Fruit fly (Drosophila melanogaster) whole organism, wandering third instar larva: ENCODE measurements around the gene niki.

Experiments used
- Abd-B ChIP-seq: fragments of >200 bp; optimal IDR thresholded peaks from 2 replicates; lab custom pipeline; 2017; ENCODE audit warnings: missing biosample characterization, missing genetic modification characterization
- CG32264 ChIP-seq: fragments of 200-800 bp; sonication (Bioruptor generic); optimal IDR thresholded peaks from 2 replicates; lab custom pipeline; 2016; ENCODE audit warnings: missing biosample characterization, missing genetic modification characterization
- CG9705 ChIP-seq: fragments of 200-800 bp; sonication (Bioruptor generic); optimal IDR thresholded peaks from 2 replicates; lab custom pipeline; 2018; ENCODE audit warnings: missing biosample characterization, mild to moderate bottlenecking, missing genetic modification characterization
- CrebA ChIP-seq: fragments of 200-800 bp; sonication (Bioruptor generic); optimal IDR thresholded peaks from 2 replicates; lab custom pipeline; 2016; ENCODE audit warnings: missing biosample characterization, mild to moderate bottlenecking, missing genetic modification characterization, borderline replicate concordance
- Dfd ChIP-seq: fragments of >200 bp; optimal IDR thresholded peaks from 2 replicates; lab custom pipeline; 2017; ENCODE audit warnings: missing biosample characterization, missing genetic modification characterization
- Dif ChIP-seq: fragments of 200-275, 200-300 bp; sonication (Bioruptor generic); optimal IDR thresholded peaks from 2 replicates; lab custom pipeline; 2018; ENCODE audit warnings: missing biosample characterization, missing genetic modification characterization; ENCODE audit not compliant: partially characterized antibody
- GATAd ChIP-seq: sonication (Bioruptor generic); optimal IDR thresholded peaks from 2 replicates; lab custom pipeline; 2016; ENCODE audit warnings: missing biosample characterization, missing genetic modification characterization
- HLH106 ChIP-seq: fragments of 200-800 bp; optimal IDR thresholded peaks from 3 replicates; lab custom pipeline; 2019; ENCODE audit warnings: missing biosample characterization, mild to moderate bottlenecking, missing genetic modification characterization, moderate library complexity
- Hnf4 ChIP-seq: fragments of 200-800 bp; sonication (Bioruptor generic); optimal IDR thresholded peaks from 2 replicates; lab custom pipeline; 2016; ENCODE audit warnings: missing biosample characterization, mild to moderate bottlenecking, missing genetic modification characterization
- Hr78 ChIP-seq: fragments of >200 bp; optimal IDR thresholded peaks from 2 replicates; lab custom pipeline; 2017; ENCODE audit warnings: missing biosample characterization, missing genetic modification characterization
- Hr83 ChIP-seq: fragments of 200-300 bp; sonication (Bioruptor generic); optimal IDR thresholded peaks from 2 replicates; lab custom pipeline; 2016; ENCODE audit warnings: missing biosample characterization, mild to moderate bottlenecking, missing genetic modification characterization, moderate library complexity; ENCODE audit not compliant: poor library complexity, severe bottlenecking
- Jra ChIP-seq: sonication (Bioruptor generic); optimal IDR thresholded peaks from 2 replicates; lab custom pipeline; 2016; ENCODE audit warnings: missing biosample characterization, missing genetic modification characterization
- Mio ChIP-seq: sonication (Bioruptor generic); optimal IDR thresholded peaks from 2 replicates; lab custom pipeline; 2016; ENCODE audit warnings: missing biosample characterization, missing genetic modification characterization
- Myc ChIP-seq: fragments of >200 bp; optimal IDR thresholded peaks from 2 replicates; lab custom pipeline; 2017
- N ChIP-seq: fragments of >200 bp; optimal IDR thresholded peaks from 2 replicates; lab custom pipeline; 2018; ENCODE audit warnings: missing biosample characterization, missing external identifiers, missing genetic modification characterization
- OdsH ChIP-seq: fragments of 200-800 bp; sonication (Bioruptor generic); optimal IDR thresholded peaks from 2 replicates; lab custom pipeline; 2016; ENCODE audit warnings: missing biosample characterization, mild to moderate bottlenecking, missing genetic modification characterization
- Rel ChIP-seq, 2 experiments: fragments of 200-800 bp; sonication (Bioruptor generic) in 1 of 2; optimal IDR thresholded peaks; 2 replicates in 1 of 2; 3 replicates in 1 of 2; lab custom pipeline; 2016 to 2019; ENCODE audit warnings: mild to moderate bottlenecking in 2 of 2, missing biosample characterization in 2 of 2, missing genetic modification characterization in 2 of 2, moderate library complexity in 1 of 2
- Sp1 ChIP-seq: fragments of 200-800 bp; sonication (Bioruptor generic); optimal IDR thresholded peaks from 3 replicates; lab custom pipeline; 2019; ENCODE audit warnings: missing biosample characterization, mild to moderate bottlenecking, missing genetic modification characterization, moderate library complexity
- Vsx2 ChIP-seq: fragments of 200-300, 225-300 bp; sonication (Bioruptor generic); optimal IDR thresholded peaks from 2 replicates; lab custom pipeline; 2018; ENCODE audit warnings: missing biosample characterization, missing genetic modification characterization; ENCODE audit not compliant: partially characterized antibody
- br ChIP-seq: fragments of 200-800 bp; sonication (Bioruptor generic); optimal IDR thresholded peaks from 2 replicates; lab custom pipeline; 2016; ENCODE audit warnings: missing biosample characterization, missing genetic modification characterization
- brk ChIP-seq: fragments of 200-800 bp; sonication (Bioruptor generic); optimal IDR thresholded peaks from 2 replicates; lab custom pipeline; 2016; ENCODE audit warnings: missing biosample characterization, mild to moderate bottlenecking, missing genetic modification characterization
- dl ChIP-seq, 2 experiments: fragments of 175-275, 200-275 bp in 1 of 2; fragments of 200-275 bp in 1 of 2; sonication (Bioruptor generic); optimal IDR thresholded peaks; lab custom pipeline; 2018; ENCODE audit warnings: mild to moderate bottlenecking in 2 of 2, missing biosample characterization in 2 of 2, missing genetic modification characterization in 2 of 2, moderate library complexity in 2 of 2; ENCODE audit not compliant: partially characterized antibody in 2 of 2, insufficient read depth in 1 of 2
- dmrt93B ChIP-seq: fragments of 200-800 bp; sonication (Bioruptor generic); optimal IDR thresholded peaks from 2 replicates; lab custom pipeline; 2018; ENCODE audit warnings: missing biosample characterization, mild to moderate bottlenecking, missing genetic modification characterization
- dsf ChIP-seq: sonication (Bioruptor generic); optimal IDR thresholded peaks from 2 replicates; lab custom pipeline; 2016; ENCODE audit warnings: missing biosample characterization, missing genetic modification characterization, borderline replicate concordance
- ey ChIP-seq: fragments of 200-800 bp; sonication (Bioruptor generic); optimal IDR thresholded peaks from 2 replicates; lab custom pipeline; 2016; ENCODE audit warnings: missing biosample characterization, missing genetic modification characterization
- foxo ChIP-seq, 2 experiments: fragments of 200-800 bp; sonication (Bioruptor generic); optimal IDR thresholded peaks; 2 replicates in 1 of 2; 3 replicates in 1 of 2; lab custom pipeline; 2016 to 2017; ENCODE audit warnings: missing biosample characterization in 2 of 2, missing genetic modification characterization in 2 of 2
- fru ChIP-seq: fragments of 200-800 bp; sonication (Bioruptor generic); optimal IDR thresholded peaks from 3 replicates; lab custom pipeline; 2016; ENCODE audit warnings: missing biosample characterization, mild to moderate bottlenecking, missing genetic modification characterization
- h ChIP-seq: fragments of 200-800 bp; sonication (Bioruptor generic); optimal IDR thresholded peaks from 3 replicates; lab custom pipeline; 2016; ENCODE audit warnings: missing biosample characterization, mild to moderate bottlenecking, missing genetic modification characterization
- jim ChIP-seq: fragments of 175-275, 200-325 bp; sonication (Bioruptor generic); optimal IDR thresholded peaks from 2 replicates; lab custom pipeline; 2016; ENCODE audit warnings: missing biosample characterization, mild to moderate bottlenecking, missing genetic modification characterization
- lola ChIP-seq: fragments of >200 bp; optimal IDR thresholded peaks from 2 replicates; lab custom pipeline; 2017; ENCODE audit warnings: missing biosample characterization, missing genetic modification characterization
- pan ChIP-seq: fragments of >200 bp; optimal IDR thresholded peaks from 2 replicates; lab custom pipeline; 2017
- psq ChIP-seq: fragments of 200-800 bp; sonication (Bioruptor generic); optimal IDR thresholded peaks from 3 replicates; lab custom pipeline; 2017; ENCODE audit warnings: missing biosample characterization, mild to moderate bottlenecking, missing genetic modification characterization, moderate library complexity
- rgr ChIP-seq: fragments of 200-800 bp; sonication (Bioruptor generic); optimal IDR thresholded peaks from 3 replicates; lab custom pipeline; 2016; ENCODE audit warnings: missing biosample characterization, mild to moderate bottlenecking, missing genetic modification characterization
- sage ChIP-seq: fragments of 200-800 bp; sonication (Bioruptor generic); optimal IDR thresholded peaks from 2 replicates; lab custom pipeline; 2016; ENCODE audit warnings: missing biosample characterization, mild to moderate bottlenecking, missing genetic modification characterization
- sv ChIP-seq: fragments of 200-800 bp; sonication (Bioruptor generic); optimal IDR thresholded peaks from 3 replicates; lab custom pipeline; 2016; ENCODE audit warnings: missing biosample characterization, missing genetic modification characterization
- tai ChIP-seq: sonication (Bioruptor generic); optimal IDR thresholded peaks from 2 replicates; lab custom pipeline; 2016; ENCODE audit warnings: missing biosample characterization, missing genetic modification characterization
- usp ChIP-seq: fragments of >200 bp; optimal IDR thresholded peaks from 2 replicates; lab custom pipeline; 2017; ENCODE audit warnings: missing biosample characterization, missing genetic modification characterization
- woc ChIP-seq: sonication (Bioruptor generic); optimal IDR thresholded peaks from 2 replicates; lab custom pipeline; 2016; ENCODE audit warnings: missing biosample characterization, mild to moderate bottlenecking, missing genetic modification characterization

niki gene

DNA sequence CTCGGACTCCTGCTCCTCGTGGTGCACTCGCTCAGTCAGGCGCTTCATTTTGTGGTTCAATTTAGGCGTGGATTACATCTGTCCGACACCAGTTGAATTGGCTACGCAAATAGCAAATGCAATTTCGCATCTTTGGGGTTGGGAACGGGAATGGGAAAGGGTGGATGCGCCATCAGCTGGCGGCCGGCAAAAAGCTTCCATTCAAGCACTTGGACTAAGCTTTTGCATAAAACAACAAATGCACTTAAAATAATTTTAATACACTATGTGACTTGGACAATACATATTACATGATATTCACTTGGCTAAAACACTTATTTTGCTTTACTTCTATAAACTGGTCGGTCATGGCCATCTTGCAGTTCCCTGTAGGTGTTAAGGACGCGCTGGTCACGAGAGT is 30.7 kb upstream of the niki start, which contains the start of gene HDAC11:
Gene HDAC11, minus strand, starts transcription at position 101 of the 400 bp plus-strand sequence.
- TF ChIP-seq pan (lab: Kevin White, UChicago) (no peak), lola (GFP tag; lab: Kevin White, UChicago) (no peak), dl (GFP tag; optimal IDR thresholded peaks at IDR 0.05; lab: Kevin White, UChicago; ENCODE audit: insufficient read depth in 1 of 2, partially characterized antibody in 2 of 2) (no peak), dsf (GFP tag; lab: Kevin White, UChicago) (no peak), psq (GFP tag; lab: Kevin White, UChicago) (no peak), Rel (GFP tag; optimal IDR thresholded peaks at IDR 0.05; lab: Kevin White, UChicago) (no peak), Rel (tag; optimal IDR thresholded peaks at IDR 0.05; lab: Kevin White, UChicago) (no peak), dmrt93B (GFP tag; lab: Kevin White, UChicago) (no peak), sage (no peak), Mio (no peak), brk (GFP tag; lab: Kevin White, UChicago) (no peak), br (no peak), CG32264 (no peak)

DNA sequence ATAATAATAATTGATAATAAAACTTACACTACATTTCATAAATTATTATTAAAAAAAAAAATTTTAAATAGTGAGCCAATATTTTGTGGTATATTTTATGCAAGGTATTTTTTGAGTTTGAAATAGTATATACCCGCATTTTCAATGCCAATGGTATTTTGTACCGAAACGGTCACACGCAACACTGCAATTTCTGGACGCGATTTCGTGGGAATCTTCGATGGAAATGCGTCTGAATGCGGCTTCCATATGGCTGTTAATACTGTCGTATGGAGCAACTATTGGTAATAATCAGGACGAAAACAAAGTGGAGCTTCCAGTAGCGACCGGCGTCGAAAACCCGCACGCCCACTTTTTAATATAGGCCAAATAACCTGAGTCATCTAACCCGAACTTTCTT is 26.0 kb upstream of the niki start, which contains the start of gene Nct:
Gene Nct, plus strand, starts transcription at position 173 of the 400 bp plus-strand sequence.
- no peak for TF ChIP-seq Rel (GFP tag; optimal IDR thresholded peaks at IDR 0.05; lab: Kevin White, UChicago)
- peak; percentile 59 for TF ChIP-seq Rel (tag; optimal IDR thresholded peaks at IDR 0.05; lab: Kevin White, UChicago)
- no peak for TF ChIP-seq HLH106 (tag; lab: Kevin White, UChicago)
- no peak for TF ChIP-seq woc (GFP tag; lab: Kevin White, UChicago)

DNA sequence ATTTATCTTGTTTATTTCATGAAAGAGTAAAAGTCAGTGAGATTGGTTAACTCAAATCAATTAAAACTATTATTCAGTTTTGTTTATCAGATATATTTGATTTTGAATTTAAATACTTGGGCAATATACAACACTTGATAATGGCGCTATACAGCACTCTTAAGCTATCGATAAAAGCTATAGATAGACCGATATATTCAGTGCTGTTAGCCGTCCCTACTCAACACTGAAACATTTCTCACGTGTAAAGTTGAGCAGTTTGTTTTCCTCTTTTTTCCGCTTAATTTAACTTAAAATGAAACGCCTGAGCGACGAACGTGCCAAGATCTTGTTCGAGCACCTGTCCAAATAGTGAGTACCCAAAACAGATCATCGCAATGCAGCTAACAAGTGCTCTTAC is 25.0 kb upstream of the niki start, which contains the start of gene CG7006:
Gene CG7006, plus strand, starts transcription at position 208 of the 400 bp plus-strand sequence.
- TF ChIP-seq OdsH (GFP tag; lab: Kevin White, UChicago) (peak; percentile 71), Hnf4 (peak; percentile 97), br (peak; percentile 80), Dif (GFP tag; lab: Kevin White, UChicago) (no peak), dsf (GFP tag; lab: Kevin White, UChicago) (peak; percentile 76), brk (GFP tag; lab: Kevin White, UChicago) (no peak), dl (GFP tag; optimal IDR thresholded peaks at IDR 0.05; lab: Kevin White, UChicago; ENCODE audit: insufficient read depth in 1 of 2, partially characterized antibody in 2 of 2) (no peak), dmrt93B (GFP tag; lab: Kevin White, UChicago) (peak; percentile 54), usp (GFP tag; lab: Kevin White, UChicago) (no peak), h (peak; percentile 85), HLH106 (tag; lab: Kevin White, UChicago) (peak; percentile 69), fru (GFP tag; lab: Kevin White, UChicago) (no peak), Hr78 (GFP tag; lab: Kevin White, UChicago) (no peak), psq (GFP tag; lab: Kevin White, UChicago) (peak; percentile 74), Jra (GFP tag; lab: Kevin White, UChicago) (peak; percentile 89), Vsx2 (GFP tag; lab: Kevin White, UChicago) (peak; percentile 21), CG32264 (no peak), Dfd (no peak), Mio (peak; percentile 2), lola (GFP tag; lab: Kevin White, UChicago) (no peak), pan (lab: Kevin White, UChicago) (no peak), Sp1 (GFP tag; lab: Kevin White, UChicago) (no peak), woc (GFP tag; lab: Kevin White, UChicago) (no peak), foxo (GFP tag; optimal IDR thresholded peaks at IDR 0.05; lab: Kevin White, UChicago) (peak in 1 of 2 experiments; percentile 88), sv (peak; percentile 78), sage (no peak), GATAd (GFP tag; lab: Kevin White, UChicago) (peak; percentile 46), jim (GFP tag; lab: Kevin White, UChicago) (peak; percentile 27), Rel (GFP tag; optimal IDR thresholded peaks at IDR 0.05; lab: Kevin White, UChicago) (no peak), Rel (tag; optimal IDR thresholded peaks at IDR 0.05; lab: Kevin White, UChicago) (peak; percentile 27), ey (peak; percentile 74), CrebA (GFP tag; lab: Kevin White, UChicago) (no peak), Myc (lab: Kevin White, UChicago) (peak; percentile 63), tai (no peak), CG9705 (GFP tag; lab: Kevin White, UChicago) (peak; percentile 74), rgr (GFP tag; lab: Kevin White, UChicago) (peak; percentile 89), Abd-B (GFP tag; lab: Kevin White, UChicago) (no peak), N (GFP tag; lab: Kevin White, UChicago) (no peak), Hr83 (GFP tag; lab: Kevin White, UChicago) (peak; percentile 98)
